Worm (Caenorhabditis elegans): ENCODE data around the gene srg-31.

srg-31 gene

ce11 chrV:6917280-6917679 lies 36.4 kb downstream of the srg-31 start (continued):
- TF ChIP-seq ztf-25 (GFP tag; IDR thresholded peaks at IDR 0.05) (no peak), madf-10 (tag; optimal IDR thresholded peaks at IDR 0.05) (no peak), mes-4 (tag; optimal IDR thresholded peaks at IDR 0.05) (no peak), lsl-1 (GFP tag; optimal IDR thresholded peaks at IDR 0.05) (no peak), nhr-90 (tag; optimal IDR thresholded peaks at IDR 0.05) (no peak), F49E8.2 (tag; optimal IDR thresholded peaks at IDR 0.05; ENCODE audit: insufficient read depth) (no peak), ztf-18 (tag; optimal IDR thresholded peaks at IDR 0.05) (no peak), attf-5 (GFP tag; optimal IDR thresholded peaks at IDR 0.05) (peak; percentile 0), ceh-91 (GFP tag; IDR thresholded peaks at IDR 0.05) (no peak)

- no peak for TF ChIP-seq tlf-1 (GFP tag; optimal IDR thresholded peaks at IDR 0.05)
- TF ChIP-seq nfya-2 (GFP tag; IDR thresholded peaks at IDR 0.05), result no peak
- TF ChIP-seq madf-6 (GFP tag; IDR thresholded peaks at IDR 0.05), result no peak
- no peak for TF ChIP-seq rpc-1 (optimal IDR thresholded peaks at IDR 0.05)
- no peak for TF ChIP-seq rpc-1 (tag; optimal IDR thresholded peaks at IDR 0.05)
- TF ChIP-seq F57C9.4 (tag; optimal IDR thresholded peaks at IDR 0.05), result no peak
- no peak for TF ChIP-seq ztf-18 (tag; optimal IDR thresholded peaks at IDR 0.05)
- TF ChIP-seq fkh-3 (tag; optimal IDR thresholded peaks at IDR 0.05), result no peak
- no peak for TF ChIP-seq F39B2.1 (GFP tag; IDR thresholded peaks at IDR 0.05)
- TF ChIP-seq F37B4.10 (GFP tag; IDR thresholded peaks at IDR 0.05), result no peak
These were observed 47.3 kb downstream of the srg-31 start for ce11 chrV:6906435-6906834.

ce11 chrV:6901943-6902549 lies 51.7 kb downstream of the srg-31 start:
- TF ChIP-seq nfya-1 (tag; optimal IDR thresholded peaks at IDR 0.05; ENCODE audit: borderline replicate concordance, insufficient read depth) (no peak), sea-2 (GFP tag; IDR thresholded peaks at IDR 0.05) (no peak), let-526 (GFP tag; IDR thresholded peaks at IDR 0.05) (no peak), mes-4 (tag; optimal IDR thresholded peaks at IDR 0.05) (no peak), F37B4.10 (GFP tag; IDR thresholded peaks at IDR 0.05) (no peak), ztf-18 (tag; optimal IDR thresholded peaks at IDR 0.05) (no peak), hlh-12 (tag; optimal IDR thresholded peaks at IDR 0.05) (no peak)

All from whole organism, young adult.